Fruit fly (Drosophila melanogaster): Measurements from ENCODE around the gene Tak1.

Gene Tak1

DNA sequence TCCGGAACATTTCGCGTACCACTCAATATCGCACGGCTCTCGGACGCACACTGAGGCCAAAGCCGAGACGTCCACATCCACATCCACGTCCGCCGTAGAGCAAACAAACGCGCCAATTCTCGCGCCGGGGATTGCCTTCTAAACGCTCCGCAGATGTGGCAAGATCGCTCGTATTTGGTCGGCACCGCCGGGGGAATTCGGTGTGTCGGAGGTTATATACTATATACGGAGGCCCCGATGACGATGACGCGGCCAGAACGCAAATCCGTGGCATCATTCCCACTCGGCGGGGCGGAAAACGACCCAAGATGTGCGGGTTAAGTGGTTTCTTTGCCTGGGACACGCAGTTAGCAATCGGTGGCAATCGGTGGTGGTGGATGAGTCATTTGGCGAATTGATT is 6.5 kb downstream of the Tak1 start:
- TF ChIP-seq CG4496 (GFP tag; IDR thresholded peaks at IDR 0.05) (no peak), CG14655 (GFP tag; optimal IDR thresholded peaks at IDR 0.05) (no peak), CG17806 (tag; optimal IDR thresholded peaks at IDR 0.05) (no peak), CG8301 (tag; optimal IDR thresholded peaks at IDR 0.05) (no peak)

DNA sequence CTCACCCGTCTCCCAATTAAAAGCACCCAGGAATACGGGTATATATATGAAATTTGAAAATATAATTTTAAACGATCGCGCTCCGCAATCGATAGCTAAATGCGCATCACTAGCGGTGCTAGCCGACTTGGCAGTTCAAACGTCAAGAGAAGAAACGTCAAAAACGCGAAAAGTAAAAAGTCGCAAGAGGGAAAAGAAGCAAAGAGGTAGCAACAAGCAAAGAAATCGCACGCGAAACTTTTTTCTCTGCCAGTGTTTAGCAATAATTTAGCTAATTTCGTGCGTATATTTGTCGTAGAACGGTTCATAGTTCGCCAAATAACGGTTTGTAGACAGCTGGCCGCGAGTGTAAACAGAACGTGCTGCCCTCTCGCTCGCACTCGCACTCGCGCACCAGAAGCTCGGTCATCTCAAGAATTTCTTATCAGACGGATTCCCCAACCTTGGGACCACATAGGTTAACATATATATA is 13.3 kb downstream of the Tak1 start, which contains the start of gene CG1812:
TSS of gene CG1812 (plus strand) at position 163 of the 472 bp plus-strand sequence.
- TF ChIP-seq CG8159 (tag; optimal IDR thresholded peaks at IDR 0.05) (peak; percentile 55), gl (tag; optimal IDR thresholded peaks at IDR 0.05) (peak; percentile 44), CG14655 (GFP tag; optimal IDR thresholded peaks at IDR 0.05) (peak; percentile 38), D1 (tag; optimal IDR thresholded peaks at IDR 0.05) (no peak), Pif1B (GFP tag; optimal IDR thresholded peaks at IDR 0.05) (peak; percentile 24), fd96Ca (GFP tag; IDR thresholded peaks at IDR 0.05) (peak; percentile 82), CG8301 (tag; optimal IDR thresholded peaks at IDR 0.05) (peak; percentile 35), CG10348 (GFP tag; IDR thresholded peaks at IDR 0.05) (no peak), CG34367 (tag; optimal IDR thresholded peaks at IDR 0.05) (peak; percentile 33), Ets98B (GFP tag; IDR thresholded peaks at IDR 0.05) (peak; percentile 71), CG32121 (GFP tag; IDR thresholded peaks at IDR 0.05) (peak; percentile 56; the same call in 1 of the 2 replicates), CG4496 (GFP tag; IDR thresholded peaks at IDR 0.05) (peak; percentile 81), EcR (GFP tag; optimal IDR thresholded peaks at IDR 0.05) (peak; percentile 86), CG9948 (tag; optimal IDR thresholded peaks at IDR 0.05) (peak; percentile 5), Pif1A (GFP tag; optimal IDR thresholded peaks at IDR 0.05) (peak; percentile 53), rn (GFP tag; IDR thresholded peaks at IDR 0.05) (no peak), Snoo (tag; optimal IDR thresholded peaks at IDR 0.05) (peak; percentile 27), CG12605 (GFP tag; IDR thresholded peaks at IDR 0.05) (0 out of 2 replicates have a peak, but pooled peaks have one; percentile 45), CG13204 (GFP tag; optimal IDR thresholded peaks at IDR 0.05) (no peak), CG15710 (tag; optimal IDR thresholded peaks at IDR 0.05) (peak; percentile 48), CG17806 (tag; optimal IDR thresholded peaks at IDR 0.05) (peak; percentile 24)

DNA sequence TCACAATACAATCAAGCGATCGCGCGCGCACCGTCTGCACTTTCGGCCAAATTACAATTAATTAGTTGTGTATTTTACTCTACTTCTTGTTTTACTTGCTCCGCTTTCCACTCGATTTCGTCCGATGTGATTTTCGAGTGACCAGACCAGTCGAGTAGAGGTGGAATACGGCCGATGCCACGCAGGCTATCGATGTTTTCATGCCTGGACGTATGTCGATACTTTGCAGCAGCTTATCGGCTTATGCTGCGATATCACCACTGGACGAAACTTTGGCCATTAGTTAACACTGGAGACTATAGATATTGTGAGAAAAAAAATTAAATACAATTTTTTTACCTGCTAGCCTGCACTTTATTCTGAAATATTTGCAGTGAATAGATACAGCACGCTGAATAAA is 14.2 kb downstream of the Tak1 start, which contains the start of gene RhoGAP19D:
TSS of gene RhoGAP19D (minus strand) at position 155 of the 400 bp plus-strand sequence.
- TF ChIP-seq CG17806 (tag; optimal IDR thresholded peaks at IDR 0.05) (no peak), Pif1A (GFP tag; optimal IDR thresholded peaks at IDR 0.05) (no peak), Snoo (tag; optimal IDR thresholded peaks at IDR 0.05) (no peak), CG4496 (GFP tag; IDR thresholded peaks at IDR 0.05) (peak; percentile 48; the same call in 1 of the 3 replicates), CG9948 (tag; optimal IDR thresholded peaks at IDR 0.05) (no peak), EcR (GFP tag; optimal IDR thresholded peaks at IDR 0.05) (no peak), CG8159 (tag; optimal IDR thresholded peaks at IDR 0.05) (no peak), CG32121 (GFP tag; IDR thresholded peaks at IDR 0.05) (peak; percentile 44), CG8301 (tag; optimal IDR thresholded peaks at IDR 0.05) (no peak), Ets98B (GFP tag; IDR thresholded peaks at IDR 0.05) (peak; percentile 54), CG15710 (tag; optimal IDR thresholded peaks at IDR 0.05) (no peak), CG10348 (GFP tag; IDR thresholded peaks at IDR 0.05) (no peak), gl (tag; optimal IDR thresholded peaks at IDR 0.05) (no peak), fd96Ca (GFP tag; IDR thresholded peaks at IDR 0.05) (peak; percentile 60; the same call in 1 of the 3 replicates), CG12605 (GFP tag; IDR thresholded peaks at IDR 0.05) (peak; percentile 20; the same call in 1 of the 2 replicates), CG14655 (GFP tag; optimal IDR thresholded peaks at IDR 0.05) (no peak), rn (GFP tag; IDR thresholded peaks at IDR 0.05) (no peak)

DNA sequence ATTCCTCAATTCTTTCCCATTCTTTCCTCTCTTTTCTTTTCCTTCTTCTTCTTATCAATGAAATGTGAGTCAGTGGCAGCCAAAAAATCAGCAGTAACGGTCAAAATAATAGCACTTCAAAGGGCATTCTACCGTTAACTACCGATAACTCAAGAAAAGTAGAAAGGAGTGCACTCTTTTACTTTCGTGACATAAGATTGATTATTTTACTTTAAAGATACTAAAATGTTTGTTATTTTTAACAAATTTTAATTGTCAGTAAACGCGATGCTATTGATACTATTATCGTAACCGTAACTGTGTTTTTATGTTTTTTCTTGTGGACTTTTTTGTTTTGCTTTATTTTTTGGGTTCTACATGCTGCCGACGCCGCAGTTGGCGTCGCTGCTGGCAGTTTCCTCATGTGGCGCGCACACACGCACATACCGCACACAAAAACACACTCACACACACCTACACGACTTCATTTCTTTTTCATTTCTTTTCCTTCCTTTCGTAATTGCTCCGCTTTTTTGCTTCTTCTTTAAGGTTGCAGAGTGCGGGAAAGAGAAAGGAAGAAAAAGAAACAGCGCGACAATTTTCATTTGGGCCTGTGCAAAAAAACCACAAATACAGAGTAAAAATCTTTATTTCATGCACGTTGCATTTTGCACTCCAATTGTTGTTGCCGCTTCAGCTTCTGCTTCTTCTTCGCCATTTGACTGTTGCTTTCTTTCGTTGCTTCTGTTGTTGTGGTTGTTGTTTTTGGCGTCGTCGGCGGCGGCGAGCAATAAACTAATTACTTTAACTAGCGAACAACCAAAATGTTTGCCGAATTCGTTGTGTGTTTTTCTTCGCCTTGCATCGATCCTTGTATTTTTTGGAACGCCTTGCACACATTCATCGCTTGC is 14.9 kb downstream of the Tak1 start:
- no peak for TF ChIP-seq CG17806 (tag; optimal IDR thresholded peaks at IDR 0.05)
- TF ChIP-seq CG9948 (tag; optimal IDR thresholded peaks at IDR 0.05), result no peak
- no peak for TF ChIP-seq gl (tag; optimal IDR thresholded peaks at IDR 0.05)
- TF ChIP-seq Pif1B (GFP tag; optimal IDR thresholded peaks at IDR 0.05), result no peak
- no peak for TF ChIP-seq CG8301 (tag; optimal IDR thresholded peaks at IDR 0.05)
- TF ChIP-seq CG13204 (GFP tag; optimal IDR thresholded peaks at IDR 0.05), result no peak
- no peak for TF ChIP-seq Ets98B (GFP tag; IDR thresholded peaks at IDR 0.05)
- TF ChIP-seq CG32121 (GFP tag; IDR thresholded peaks at IDR 0.05), result 0 out of 2 replicates have a peak, but pooled peaks have one; percentile 10
- TF ChIP-seq CG8159 (tag; optimal IDR thresholded peaks at IDR 0.05), result no peak
- no peak for TF ChIP-seq EcR (GFP tag; optimal IDR thresholded peaks at IDR 0.05)
- TF ChIP-seq CG34367 (tag; optimal IDR thresholded peaks at IDR 0.05), result no peak
- peak; percentile 42 for TF ChIP-seq Snoo (tag; optimal IDR thresholded peaks at IDR 0.05)
- no peak for TF ChIP-seq CG15710 (tag; optimal IDR thresholded peaks at IDR 0.05)
- TF ChIP-seq D1 (tag; optimal IDR thresholded peaks at IDR 0.05), result no peak
- TF ChIP-seq CG14655 (GFP tag; optimal IDR thresholded peaks at IDR 0.05), result no peak
- TF ChIP-seq CG4496 (GFP tag; IDR thresholded peaks at IDR 0.05), result no peak
- peak; percentile 26 for TF ChIP-seq Pif1A (GFP tag; optimal IDR thresholded peaks at IDR 0.05)
- TF ChIP-seq rn (GFP tag; IDR thresholded peaks at IDR 0.05), result no peak
- TF ChIP-seq CG12605 (GFP tag; IDR thresholded peaks at IDR 0.05), result no peak; the same call in 1 of the 2 replicates
- TF ChIP-seq fd96Ca (GFP tag; IDR thresholded peaks at IDR 0.05), result 0 out of 3 replicates have a peak, but pooled peaks have one; percentile 32
- TF ChIP-seq CG10348 (GFP tag; IDR thresholded peaks at IDR 0.05), result no peak

DNA sequence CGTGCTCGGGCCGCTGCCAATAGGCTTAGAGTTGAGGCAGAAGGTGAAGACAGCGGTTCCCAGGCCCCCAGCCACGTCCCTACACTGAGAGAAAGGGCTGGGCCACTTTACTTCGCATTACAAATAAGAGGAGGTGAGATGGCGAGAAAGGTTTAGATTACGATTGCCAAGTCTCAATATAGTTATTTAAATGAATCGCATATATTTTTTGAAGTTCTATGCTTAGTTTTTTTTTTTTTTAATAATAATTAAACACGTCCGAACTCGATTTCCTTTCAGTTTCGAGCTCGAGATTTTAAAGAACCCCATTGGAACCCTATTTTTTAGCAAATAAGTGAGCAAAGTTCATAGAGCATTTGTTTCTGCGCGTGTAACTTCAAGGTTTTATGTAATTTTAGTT is 16.9 kb downstream of the Tak1 start:
- TF ChIP-seq Ets98B (GFP tag; IDR thresholded peaks at IDR 0.05), result peak; percentile 38
- peak; percentile 30 for TF ChIP-seq CG9948 (tag; optimal IDR thresholded peaks at IDR 0.05)
- peak; percentile 60 for TF ChIP-seq Pif1A (GFP tag; optimal IDR thresholded peaks at IDR 0.05)
- TF ChIP-seq EcR (GFP tag; optimal IDR thresholded peaks at IDR 0.05), result no peak
- TF ChIP-seq gl (tag; optimal IDR thresholded peaks at IDR 0.05), result no peak
- TF ChIP-seq D1 (tag; optimal IDR thresholded peaks at IDR 0.05), result no peak
- peak; percentile 63; the same call in 2 of the 3 replicates for TF ChIP-seq CG4496 (GFP tag; IDR thresholded peaks at IDR 0.05)
- no peak for TF ChIP-seq CG12605 (GFP tag; IDR thresholded peaks at IDR 0.05)
- 0 out of 3 replicates have a peak, but pooled peaks have one; percentile 26 for TF ChIP-seq fd96Ca (GFP tag; IDR thresholded peaks at IDR 0.05)
- peak; percentile 28 for TF ChIP-seq Snoo (tag; optimal IDR thresholded peaks at IDR 0.05)
- TF ChIP-seq CG17806 (tag; optimal IDR thresholded peaks at IDR 0.05), result peak; percentile 17
- no peak for TF ChIP-seq CG32121 (GFP tag; IDR thresholded peaks at IDR 0.05)
- peak; percentile 17 for TF ChIP-seq Pif1B (GFP tag; optimal IDR thresholded peaks at IDR 0.05)
- TF ChIP-seq CG8159 (tag; optimal IDR thresholded peaks at IDR 0.05), result peak; percentile 41
- TF ChIP-seq CG8301 (tag; optimal IDR thresholded peaks at IDR 0.05), result peak; percentile 13
- peak; percentile 54 for TF ChIP-seq CG14655 (GFP tag; optimal IDR thresholded peaks at IDR 0.05)
- no peak for TF ChIP-seq rn (GFP tag; IDR thresholded peaks at IDR 0.05)
- no peak for TF ChIP-seq CG34367 (tag; optimal IDR thresholded peaks at IDR 0.05)
- no peak for TF ChIP-seq CG10348 (GFP tag; IDR thresholded peaks at IDR 0.05)
- TF ChIP-seq CG13204 (GFP tag; optimal IDR thresholded peaks at IDR 0.05), result no peak
- TF ChIP-seq CG15710 (tag; optimal IDR thresholded peaks at IDR 0.05), result peak; percentile 33

Measured in whole organism, pupa.